Worm (Caenorhabditis elegans) whole organism, L4/young adult: Measurements from ENCODE around the gene fozi-1.

ENCODE experiments used
- W03F9.2 ChIP-seq: fragments of 150-350 bp; optimal IDR thresholded peaks from 2 replicates; lab custom pipeline; 2014; ENCODE audit warnings: missing biosample characterization, missing genetic modification characterization
- dao-5 ChIP-seq: sonication (generic microtip); optimal IDR thresholded peaks from 2 replicates; lab custom pipeline; 2016; ENCODE audit warnings: missing genotype, missing genetic modification characterization, moderate library complexity, missing compliant biosample characterization
- him-1 ChIP-seq: sonication (generic microtip); optimal IDR thresholded peaks from 2 replicates; lab custom pipeline; 2016; ENCODE audit warnings: missing genotype, missing genetic modification reagents, missing genetic modification characterization, missing compliant biosample characterization

ce11 chrIII:9319641-9320040, 38.1 kb downstream of the fozi-1 start, which contains the start of gene C40H1.9:
- no peak for TF ChIP-seq him-1 (tag; lab: Kevin White, UChicago)
- no peak for TF ChIP-seq W03F9.2 (tag; lab: Kevin White, UChicago)
- TF ChIP-seq dao-5: no peak
